Worm (Caenorhabditis elegans) whole organism, L4 larva: Measurements from ENCODE around the gene exc-14.
A peak's percentile ranks its signal among the peaks of the same experiment; 100 is the strongest.

Experiments used
- Y105C5A.15 ChIP-seq: fragments of 200-800 bp; sonication (Bioruptor generic); IDR thresholded peaks from 2 replicates; pipeline ENCODE4 v1.3.6; 2022; ENCODE audit warnings: missing genetic modification characterization, missing compliant biosample characterization
- ama-1 ChIP-seq: fragments of 150-350 bp; optimal IDR thresholded peaks from 2 replicates; lab custom pipeline; 2014; ENCODE audit warnings: inconsistent platforms, mixed read lengths
- mxl-3 ChIP-seq: fragments of 200-800 bp; sonication (Bioruptor generic); optimal IDR thresholded peaks from 2 replicates; lab custom pipeline; 2018; ENCODE audit warnings: mild to moderate bottlenecking, missing genetic modification characterization, missing compliant biosample characterization
- nhr-76 ChIP-seq: fragments of 150-350 bp; optimal IDR thresholded peaks from 2 replicates; lab custom pipeline; 2014; ENCODE audit warnings: missing biosample characterization, missing genetic modification characterization
- rbr-2 ChIP-seq: sonication (generic microtip); optimal IDR thresholded peaks from 2 replicates; lab custom pipeline; 2016; ENCODE audit warnings: missing genotype, missing genetic modification characterization, missing compliant biosample characterization
- spr-1 ChIP-seq: sonication (generic microtip); optimal IDR thresholded peaks from 2 replicates; lab custom pipeline; 2016; ENCODE audit warnings: mild to moderate bottlenecking, missing genetic modification characterization, missing compliant biosample characterization

ce11 chrV:5064761-5065421 lies 18.9 kb upstream of the exc-14 start, which contains the start of gene mlk-1:
- TF ChIP-seq spr-1 (tag; lab: Kevin White, UChicago) (peak; percentile 12), ama-1 (lab: Kevin White, UChicago) (no peak), rbr-2 (peak; percentile 78), Y105C5A.15 (GFP tag; lab: Robert Waterston, UW) (no peak), mxl-3 (GFP tag; lab: Kevin White, UChicago) (peak; percentile 41), nhr-76 (tag; lab: Kevin White, UChicago) (no peak)
